Worm (Caenorhabditis elegans) whole organism, L1 larva: ENCODE results near the gene F47G9.6.

Experiments
- Y116A8C.19 ChIP-seq: sonication (generic microtip); optimal IDR thresholded peaks from 2 replicates; lab custom pipeline; 2016; ENCODE audit warnings: missing compliant biosample characterization, missing genetic modification characterization, borderline replicate concordance
- aha-1 ChIP-seq: fragments of 150-350 bp; optimal IDR thresholded peaks from 2 replicates; lab custom pipeline; 2014; ENCODE audit warnings: missing biosample characterization, missing genetic modification characterization
- blmp-1 ChIP-seq: fragments of 150-350 bp; optimal IDR thresholded peaks from 2 replicates; lab custom pipeline; 2014; ENCODE audit warnings: missing biosample characterization, missing genetic modification characterization
- ceh-90 ChIP-seq: sonication (generic microtip); optimal IDR thresholded peaks from 2 replicates; lab custom pipeline; 2016; ENCODE audit warnings: missing genetic modification characterization, missing compliant biosample characterization
- dpl-1 ChIP-seq, 3 experiments: fragments of 150-350 bp in 2 of 3; sonication (generic microtip) in 1 of 3; optimal IDR thresholded peaks; 2 replicates each; lab custom pipeline; 2014 to 2017; ENCODE audit warnings: missing biosample characterization in 3 of 3, missing genetic modification characterization in 3 of 3, missing genetic modification reagents in 3 of 3
- egl-13 ChIP-seq: sonication (generic microtip); optimal IDR thresholded peaks from 2 replicates; lab custom pipeline; 2016; ENCODE audit warnings: missing genotype, missing genetic modification reagents, missing genetic modification characterization, missing compliant biosample characterization
- egl-27 ChIP-seq, 2 experiments: fragments of 150-350 bp in 1 of 2; sonication (generic microtip); optimal IDR thresholded peaks; 3 replicates each; lab custom pipeline; 2017 to 2018; ENCODE audit warnings: missing biosample characterization in 2 of 2, missing genetic modification characterization in 2 of 2, missing genetic modification reagents in 2 of 2
- elt-2 ChIP-seq: sonication (generic microtip); optimal IDR thresholded peaks from 2 replicates; lab custom pipeline; 2016; ENCODE audit warnings: missing genetic modification characterization, mild to moderate bottlenecking, inconsistent platforms, missing compliant biosample characterization, missing genetic modification reagents
- ets-5 ChIP-seq: fragments of 200-800 bp; sonication (Bioruptor generic); IDR thresholded peaks from 2 replicates; pipeline ENCODE4 v1.3.6; 2022; ENCODE audit warnings: missing genetic modification characterization, missing compliant biosample characterization
- fos-1 ChIP-seq: fragments of 150-350 bp; optimal IDR thresholded peaks from 2 replicates; lab custom pipeline; 2014; ENCODE audit warnings: missing biosample characterization, missing genetic modification characterization
- grh-1 ChIP-seq: fragments of 200-800 bp; sonication (Bioruptor generic); IDR thresholded peaks from 2 replicates; pipeline ENCODE4 v1.3.6; 2022; ENCODE audit warnings: missing genetic modification reagents, missing genetic modification characterization, missing compliant biosample characterization
- hlh-17 ChIP-seq: fragments of 200-800 bp; sonication (Bioruptor generic); optimal IDR thresholded peaks from 2 replicates; lab custom pipeline; 2018; ENCODE audit warnings: missing genetic modification characterization, mild to moderate bottlenecking, missing compliant biosample characterization, moderate library complexity, borderline replicate concordance
- hpl-2 ChIP-seq: fragments of 150-350 bp; optimal IDR thresholded peaks from 2 replicates; lab custom pipeline; 2014; ENCODE audit warnings: missing biosample characterization, missing genetic modification reagents, missing genetic modification characterization
- irx-1 ChIP-seq: sonication (generic microtip); optimal IDR thresholded peaks from 2 replicates; lab custom pipeline; 2016; ENCODE audit warnings: missing genetic modification characterization, missing compliant biosample characterization
- isw-1 ChIP-seq: fragments of 200-800 bp; sonication (Bioruptor generic); IDR thresholded peaks from 2 replicates; pipeline ENCODE4 v1.3.6; 2022; ENCODE audit warnings: missing genetic modification characterization, missing compliant biosample characterization
- lin-35 ChIP-seq, 2 experiments: fragments of 150-350 bp; optimal IDR thresholded peaks; 2 replicates each; lab custom pipeline; 2014; ENCODE audit warnings: missing biosample characterization in 2 of 2, missing genetic modification characterization in 2 of 2, missing genetic modification reagents in 2 of 2
- lin-39 ChIP-seq: fragments of 150-350 bp; optimal IDR thresholded peaks from 2 replicates; lab custom pipeline; 2014; ENCODE audit warnings: missing biosample characterization, missing genetic modification reagents, missing genetic modification characterization
- lir-3 ChIP-seq: sonication (generic microtip); optimal IDR thresholded peaks from 2 replicates; lab custom pipeline; 2016; ENCODE audit warnings: mild to moderate bottlenecking, missing genetic modification characterization, moderate library complexity, missing compliant biosample characterization; ENCODE audit not compliant: poor library complexity
- mef-2 ChIP-seq: fragments of 150-350 bp; optimal IDR thresholded peaks from 2 replicates; lab custom pipeline; 2014; ENCODE audit warnings: missing biosample characterization, missing genetic modification characterization
- mep-1 ChIP-seq: fragments of 150-350 bp; optimal IDR thresholded peaks from 2 replicates; lab custom pipeline; 2014; ENCODE audit warnings: missing biosample characterization, missing genetic modification characterization
- nhr-11 ChIP-seq: fragments of 150-350 bp; optimal IDR thresholded peaks from 2 replicates; lab custom pipeline; 2014; ENCODE audit warnings: missing biosample characterization, missing genetic modification characterization
- nhr-12 ChIP-seq: sonication (generic microtip); optimal IDR thresholded peaks from 2 replicates; lab custom pipeline; 2017; ENCODE audit warnings: missing biosample characterization, missing genetic modification characterization
- nhr-19 ChIP-seq: fragments of 200-800 bp; sonication (Bioruptor generic); conservative IDR thresholded peaks from 2 replicates; pipeline ENCODE4 v1.3.6; 2022; ENCODE audit warnings: missing genetic modification characterization, missing compliant biosample characterization
- nhr-20 ChIP-seq: sonication (generic microtip); optimal IDR thresholded peaks from 2 replicates; lab custom pipeline; 2016; ENCODE audit warnings: mild to moderate bottlenecking, missing genetic modification characterization, missing compliant biosample characterization
- nhr-237 ChIP-seq: fragments of 150-350 bp; optimal IDR thresholded peaks from 2 replicates; lab custom pipeline; 2014; ENCODE audit warnings: missing biosample characterization, missing genetic modification characterization
- nhr-28 ChIP-seq: fragments of 150-350 bp; optimal IDR thresholded peaks from 2 replicates; lab custom pipeline; 2014; ENCODE audit warnings: missing biosample characterization, missing genetic modification characterization
- nhr-47 ChIP-seq: sonication (generic microtip); optimal IDR thresholded peaks from 2 replicates; lab custom pipeline; 2016; ENCODE audit warnings: mild to moderate bottlenecking, missing genetic modification characterization, moderate library complexity, missing compliant biosample characterization
- nhr-85 ChIP-seq: sonication (generic microtip); peaks from one replicate; lab custom pipeline; 2016; ENCODE audit warnings: missing genetic modification characterization, inconsistent platforms, missing compliant biosample characterization
- pag-3 ChIP-seq: sonication (generic microtip); optimal IDR thresholded peaks from 2 replicates; lab custom pipeline; 2017; ENCODE audit warnings: missing genetic modification characterization, mild to moderate bottlenecking, missing compliant biosample characterization, antibody characterized with exemption, borderline replicate concordance; ENCODE audit not compliant: insufficient read depth
- pax-3 ChIP-seq: fragments of 200-800 bp; sonication (Bioruptor generic); optimal IDR thresholded peaks from 2 replicates; lab custom pipeline; 2018; ENCODE audit warnings: mild to moderate bottlenecking, missing genetic modification characterization, moderate library complexity, missing compliant biosample characterization
- pqm-1 ChIP-seq: sonication (generic microtip); optimal IDR thresholded peaks from 3 replicates; lab custom pipeline; 2017; ENCODE audit warnings: missing biosample characterization, missing genetic modification characterization
- rnt-1 ChIP-seq: sonication (generic microtip); optimal IDR thresholded peaks from 2 replicates; lab custom pipeline; 2016; ENCODE audit warnings: mild to moderate bottlenecking, missing genetic modification characterization, moderate library complexity, missing compliant biosample characterization
- skn-1 ChIP-seq: fragments of 150-350 bp; optimal IDR thresholded peaks from 2 replicates; lab custom pipeline; 2014; ENCODE audit warnings: missing biosample characterization, missing genetic modification characterization
- snu-23 ChIP-seq: sonication (generic microtip); optimal IDR thresholded peaks from 2 replicates; lab custom pipeline; 2016; ENCODE audit warnings: missing genetic modification characterization, missing compliant biosample characterization
- sup-37 ChIP-seq: fragments of 200-800 bp; sonication (Bioruptor generic); optimal IDR thresholded peaks from 2 replicates; lab custom pipeline; 2018; ENCODE audit warnings: mild to moderate bottlenecking, missing genetic modification characterization, missing compliant biosample characterization
- tbx-2 ChIP-seq: sonication (generic microtip); optimal IDR thresholded peaks from 2 replicates; lab custom pipeline; 2016; ENCODE audit warnings: missing genetic modification characterization, missing compliant biosample characterization
- tlp-1 ChIP-seq: fragments of 150-350 bp; optimal IDR thresholded peaks from 2 replicates; lab custom pipeline; 2014; ENCODE audit warnings: missing biosample characterization, missing genetic modification characterization
- unc-130 ChIP-seq: fragments of 150-350 bp; optimal IDR thresholded peaks from 2 replicates; lab custom pipeline; 2017; ENCODE audit warnings: missing biosample characterization, missing genetic modification characterization, inconsistent platforms
- unc-30 ChIP-seq: sonication (generic microtip); optimal IDR thresholded peaks from 2 replicates; lab custom pipeline; 2017; ENCODE audit warnings: missing biosample characterization, missing genetic modification characterization
- unc-98 ChIP-seq: fragments of 200-800 bp; sonication (Bioruptor generic); IDR thresholded peaks from 2 replicates; pipeline ENCODE4 v1.3.6; 2022; ENCODE audit warnings: missing genetic modification characterization, missing compliant biosample characterization
- vab-15 ChIP-seq: sonication (generic microtip); optimal IDR thresholded peaks from 2 replicates; lab custom pipeline; 2017; ENCODE audit warnings: missing genotype, mild to moderate bottlenecking, missing genetic modification characterization, missing compliant biosample characterization
- zip-4 ChIP-seq: fragments of 200-800 bp; sonication (Bioruptor generic); optimal IDR thresholded peaks from 2 replicates; lab custom pipeline; 2018; ENCODE audit warnings: mild to moderate bottlenecking, missing genetic modification characterization, moderate library complexity, missing compliant biosample characterization
- ztf-4 ChIP-seq: fragments of 150-350 bp; optimal IDR thresholded peaks from 2 replicates; lab custom pipeline; 2014; ENCODE audit warnings: missing biosample characterization, missing genetic modification characterization

The F47G9.6 gene

ce11 chrV:11375150-11375792 is 46.1 kb downstream of the F47G9.6 start, which contains the start of gene cnb-1 (continued):
- no peak for TF ChIP-seq vab-15 (tag; lab: Kevin White, UChicago)
- TF ChIP-seq mef-2 (tag; lab: Kevin White, UChicago) = no peak
- TF ChIP-seq nhr-11 (tag; lab: Kevin White, UChicago) = peak; percentile 17
- peak; percentile 10 for TF ChIP-seq aha-1
- no peak for TF ChIP-seq unc-130
- no peak for TF ChIP-seq ets-5 (GFP tag; lab: Robert Waterston, UW)
- no peak for TF ChIP-seq pax-3 (tag; lab: Kevin White, UChicago)
- TF ChIP-seq nhr-19 (GFP tag; lab: Robert Waterston, UW) = peak; percentile 62
- peak; percentile 55 for TF ChIP-seq irx-1
- TF ChIP-seq egl-13 = peak; percentile 81
- no peak for TF ChIP-seq hlh-17 (GFP tag; lab: Kevin White, UChicago)
- TF ChIP-seq blmp-1 (tag; lab: Kevin White, UChicago) = peak; percentile 24
- no peak for TF ChIP-seq nhr-28 (tag; lab: Kevin White, UChicago)
- TF ChIP-seq unc-30 (tag; lab: Kevin White, UChicago) = no peak
- TF ChIP-seq lin-35 (GFP tag; optimal IDR thresholded peaks at IDR 0.05; lab: Kevin White, UChicago) = peak; percentile 48 to 58
- no peak for TF ChIP-seq unc-98 (GFP tag; lab: Robert Waterston, UW)
- TF ChIP-seq grh-1 (GFP tag; lab: Robert Waterston, UW) = no peak
- peak; percentile 59 for TF ChIP-seq nhr-20 (tag; lab: Kevin White, UChicago)
- peak; percentile 79 for TF ChIP-seq tbx-2 (tag; lab: Kevin White, UChicago)
- TF ChIP-seq ceh-90 = no peak
- TF ChIP-seq zip-4 (GFP tag; lab: Kevin White, UChicago) = no peak
- peak; percentile 80 for TF ChIP-seq nhr-47 (tag; lab: Kevin White, UChicago)
- peak; percentile 77 for TF ChIP-seq nhr-85 (tag; lab: Kevin White, UChicago)
- TF ChIP-seq sup-37 = no peak
- peak; percentile 36 for TF ChIP-seq fos-1 (tag; lab: Kevin White, UChicago)
- TF ChIP-seq egl-27 (tag; optimal IDR thresholded peaks at IDR 0.05; lab: Kevin White, UChicago) = no peak
- TF ChIP-seq pqm-1 (tag; lab: Kevin White, UChicago) = no peak
- TF ChIP-seq isw-1 (GFP tag; lab: Robert Waterston, UW) = peak; percentile 41
- TF ChIP-seq lin-39 (tag; lab: Kevin White, UChicago) = no peak
- TF ChIP-seq hpl-2 = no peak
- peak; percentile 79 for TF ChIP-seq mep-1
- TF ChIP-seq skn-1 (tag; lab: Kevin White, UChicago) = peak; percentile 63
- TF ChIP-seq tlp-1 (tag; lab: Kevin White, UChicago) = no peak
- peak; percentile 82 for TF ChIP-seq snu-23 (GFP tag; lab: Kevin White, UChicago)
- peak; percentile 58 for TF ChIP-seq rnt-1 (tag; lab: Kevin White, UChicago)
- TF ChIP-seq dpl-1 (GFP tag; optimal IDR thresholded peaks at IDR 0.05; lab: Kevin White, UChicago) = peak in 2 of 3 experiments; percentile 30 to 39
- TF ChIP-seq pag-3 (tag; lab: Kevin White, UChicago) = no peak
- TF ChIP-seq elt-2 (tag; lab: Kevin White, UChicago) = peak; percentile 35
- no peak for TF ChIP-seq nhr-12 (tag; lab: Kevin White, UChicago)
- no peak for TF ChIP-seq ztf-4 (tag; lab: Kevin White, UChicago)
- TF ChIP-seq Y116A8C.19 (tag; lab: Kevin White, UChicago) = no peak
- TF ChIP-seq nhr-237 (tag; lab: Kevin White, UChicago) = no peak
- peak; percentile 62 for TF ChIP-seq lir-3 (tag; lab: Kevin White, UChicago)
